Worm (Caenorhabditis elegans) whole organism, L4/young adult: ENCODE data around the gene aqp-4.

Experiments used
- W03F9.2 ChIP-seq: fragments of 150-350 bp; optimal IDR thresholded peaks from 2 replicates; lab custom pipeline; 2014; ENCODE audit warnings: missing biosample characterization, missing genetic modification characterization
- dao-5 ChIP-seq: sonication (generic microtip); optimal IDR thresholded peaks from 2 replicates; lab custom pipeline; 2016; ENCODE audit warnings: missing genotype, missing genetic modification characterization, moderate library complexity, missing compliant biosample characterization
- him-1 ChIP-seq: sonication (generic microtip); optimal IDR thresholded peaks from 2 replicates; lab custom pipeline; 2016; ENCODE audit warnings: missing genotype, missing genetic modification reagents, missing genetic modification characterization, missing compliant biosample characterization

- TF ChIP-seq W03F9.2 (tag; lab: Kevin White, UChicago) (no peak), dao-5 (no peak), him-1 (tag; lab: Kevin White, UChicago) (no peak)
These were observed 2.0 kb downstream of the aqp-4 start, which contains the start of gene marc-1 for ce11 chrV:9739402-9739801.
